In genomic region chr3R:20557415-20558105, dm6 we compare ENCODE assay signal across 1 fruit fly cellular context.
TF ChIP-seq lines count a peak whose summit lies in the region.

DPCoAC (minus strand) TSS chr3R:20557667.
CG5180 (plus strand) TSS chr3R:20557930.

TF ChIP-seq in whole organism, embryonic, 481 proteins besides CTCF, POLR2A, EP300 and RAD21 (continued from another document):
- TF ChIP-seq nerfin-2 (GFP tag; IDR thresholded peaks at IDR 0.05; lab: Robert Waterston, UW; ENCODE audit: partially characterized antibody) (peak; percentile 61), D19A (tag; optimal IDR thresholded peaks at IDR 0.05; lab: Kevin White, UChicago) (peak; percentile 43), CG17359 (tag; optimal IDR thresholded peaks at IDR 0.05; lab: Kevin White, UChicago) (peak; percentile 56), CG18599 (GFP tag; optimal IDR thresholded peaks at IDR 0.05; lab: Kevin White, UChicago) (peak; percentile 38), dimm (GFP tag; IDR thresholded peaks at IDR 0.05; lab: Robert Waterston, UW) (0 out of 2 replicates have a peak, but pooled peaks have one; percentile 19), Lpt (GFP tag; optimal IDR thresholded peaks at IDR 0.05; lab: Kevin White, UChicago) (no peak), Sry-δ (GFP tag; optimal IDR thresholded peaks at IDR 0.05; lab: Kevin White, UChicago) (peak; percentile 71), CG34224 (GFP tag; IDR thresholded peaks at IDR 0.05; lab: Robert Waterston, UW; ENCODE audit: partially characterized antibody) (peak; percentile 50), CG10959 (GFP tag; IDR thresholded peaks at IDR 0.05; lab: Robert Waterston, UW) (peak; percentile 57), Myb (GFP tag; optimal IDR thresholded peaks at IDR 0.05; lab: Kevin White, UChicago) (peak; percentile 73), row (GFP tag; IDR thresholded peaks at IDR 0.05; lab: Robert Waterston, UW) (peak; percentile 94), cas (GFP tag; IDR thresholded peaks at IDR 0.05; lab: Robert Waterston, UW) (peak; percentile 44; the same call in 1 of the 2 replicates), org-1 (GFP tag; optimal IDR thresholded peaks at IDR 0.05; lab: Kevin White, UChicago) (no peak), CG32772 (GFP tag; IDR thresholded peaks at IDR 0.05; lab: Robert Waterston, UW) (peak; percentile 57; the same call in 1 of the 2 replicates), CG17361 (GFP tag; IDR thresholded peaks at IDR 0.05; lab: Robert Waterston, UW) (peak; percentile 78), Nf-YC (tag; optimal IDR thresholded peaks at IDR 0.05; lab: Kevin White, UChicago) (peak; percentile 38), pb (GFP tag; optimal IDR thresholded peaks at IDR 0.05; lab: Kevin White, UChicago) (peak; percentile 49), CG9817 (tag; optimal IDR thresholded peaks at IDR 0.05; lab: Kevin White, UChicago) (peak; percentile 56), HLHmδ (GFP tag; optimal IDR thresholded peaks at IDR 0.05; lab: Kevin White, UChicago) (peak; percentile 8), hb (GFP tag; IDR thresholded peaks at IDR 0.05; lab: Robert Waterston, UW; ENCODE audit: partially characterized antibody) (peak; percentile 65; the same call in 2 of the 3 replicates), CG6854 (GFP tag; optimal IDR thresholded peaks at IDR 0.05; lab: Kevin White, UChicago) (peak; percentile 57), Scr (GFP tag; IDR thresholded peaks at IDR 0.05; lab: Robert Waterston, UW; ENCODE audit: partially characterized antibody) (peak; percentile 40), CG16779 (GFP tag; IDR thresholded peaks at IDR 0.05; lab: Robert Waterston, UW) (peak; percentile 79), CG1529 (GFP tag; optimal IDR thresholded peaks at IDR 0.05; lab: Kevin White, UChicago) (no peak), al (GFP tag; IDR thresholded peaks at IDR 0.05; lab: Robert Waterston, UW) (peak; percentile 65), CG14667 (GFP tag; IDR thresholded peaks at IDR 0.05; lab: Robert Waterston, UW) (peak; percentile 53; the same call in 1 of the 2 replicates), corto (GFP tag; optimal IDR thresholded peaks at IDR 0.05; lab: Kevin White, UChicago) (no peak), dysf (GFP tag; IDR thresholded peaks at IDR 0.05; lab: Robert Waterston, UW) (peak; percentile 73), sr (GFP tag; IDR thresholded peaks at IDR 0.05; lab: Robert Waterston, UW) (peak; percentile 78), bcd (GFP tag; optimal IDR thresholded peaks at IDR 0.05; lab: Kevin White, UChicago) (peak; percentile 56), Fer3 (tag; optimal IDR thresholded peaks at IDR 0.05; lab: Kevin White, UChicago) (peak; percentile 54), hkb (optimal IDR thresholded peaks at IDR 0.05; lab: Kevin White, UChicago) (no peak), hkb (GFP tag; IDR thresholded peaks at IDR 0.05; lab: Robert Waterston, UW) (no peak; the same call in 1 of the 2 replicates), CG7372 (GFP tag; IDR thresholded peaks at IDR 0.05; lab: Robert Waterston, UW) (peak; percentile 68; the same call in 1 of the 2 replicates), ftz-f1 (GFP tag; optimal IDR thresholded peaks at IDR 0.05; lab: Kevin White, UChicago) (peak; percentile 90), CG2202 (tag; optimal IDR thresholded peaks at IDR 0.05; lab: Kevin White, UChicago) (no peak), CG12219 (GFP tag; optimal IDR thresholded peaks at IDR 0.05; lab: Kevin White, UChicago) (peak; percentile 36), dm (GFP tag; optimal IDR thresholded peaks at IDR 0.05; lab: Kevin White, UChicago) (peak; percentile 67), scrt (GFP tag; optimal IDR thresholded peaks at IDR 0.05; lab: Kevin White, UChicago) (peak; percentile 47), CG2678 (tag; optimal IDR thresholded peaks at IDR 0.05; lab: Kevin White, UChicago) (peak; percentile 56), CG15601 (tag; optimal IDR thresholded peaks at IDR 0.05; lab: Kevin White, UChicago) (no peak), lov (optimal IDR thresholded peaks at IDR 0.05; lab: Kevin White, UChicago) (no peak), lov (GFP tag; IDR thresholded peaks at IDR 0.05; lab: Robert Waterston, UW) (no peak), nmo (GFP tag; optimal IDR thresholded peaks at IDR 0.05; lab: Kevin White, UChicago) (peak; percentile 51), CG1024 (GFP tag; IDR thresholded peaks at IDR 0.05; lab: Robert Waterston, UW) (peak; percentile 58; the same call in 1 of the 2 replicates), CG9797 (GFP tag; optimal IDR thresholded peaks at IDR 0.05; lab: Kevin White, UChicago) (peak; percentile 45), CG5245 (GFP tag; optimal IDR thresholded peaks at IDR 0.05; lab: Kevin White, UChicago) (peak; percentile 41), CG31365 (tag; optimal IDR thresholded peaks at IDR 0.05; lab: Kevin White, UChicago) (no peak), CG1603 (tag; optimal IDR thresholded peaks at IDR 0.05; lab: Kevin White, UChicago) (peak; percentile 89), zf30C (GFP tag; optimal IDR thresholded peaks at IDR 0.05; lab: Kevin White, UChicago) (peak; percentile 7), sima (GFP tag; optimal IDR thresholded peaks at IDR 0.05; lab: Kevin White, UChicago) (no peak), CG11723 (GFP tag; optimal IDR thresholded peaks at IDR 0.05; lab: Kevin White, UChicago) (peak; percentile 53), TFAM (GFP tag; optimal IDR thresholded peaks at IDR 0.05; lab: Kevin White, UChicago) (no peak), CG4424 (GFP tag; optimal IDR thresholded peaks at IDR 0.05; lab: Kevin White, UChicago) (peak; percentile 39), slbo (GFP tag; IDR thresholded peaks at IDR 0.05; lab: Robert Waterston, UW) (peak; percentile 93), Hr78 (GFP tag; optimal IDR thresholded peaks at IDR 0.05; lab: Kevin White, UChicago) (no peak), Oaz (GFP tag; IDR thresholded peaks at IDR 0.05; lab: Robert Waterston, UW) (peak; percentile 54; the same call in 1 of the 2 replicates), inv (GFP tag; IDR thresholded peaks at IDR 0.05; lab: Robert Waterston, UW; ENCODE audit: partially characterized antibody) (peak; percentile 60; the same call in 1 of the 2 replicates), trem (tag; optimal IDR thresholded peaks at IDR 0.05; lab: Kevin White, UChicago) (peak; percentile 37), aop (GFP tag; IDR thresholded peaks at IDR 0.05; lab: Robert Waterston, UW) (no peak), CHES-1-like (GFP tag; optimal IDR thresholded peaks at IDR 0.05; lab: Kevin White, UChicago) (peak; percentile 68), fru (optimal IDR thresholded peaks at IDR 0.05; lab: Kevin White, UChicago) (no peak), Drgx (GFP tag; IDR thresholded peaks at IDR 0.05; lab: Robert Waterston, UW) (peak; percentile 44), so (GFP tag; IDR thresholded peaks at IDR 0.05; lab: Robert Waterston, UW) (peak; percentile 53; the same call in 1 of the 3 replicates), dmrt99B (tag; optimal IDR thresholded peaks at IDR 0.05; lab: Kevin White, UChicago) (peak; percentile 52), nau (GFP tag; optimal IDR thresholded peaks at IDR 0.05; lab: Kevin White, UChicago) (no peak), hbn (GFP tag; IDR thresholded peaks at IDR 0.05; lab: Robert Waterston, UW; ENCODE audit: partially characterized antibody) (peak; percentile 49), Doc2 (GFP tag; IDR thresholded peaks at IDR 0.05; lab: Robert Waterston, UW) (no peak), CG6254 (GFP tag; optimal IDR thresholded peaks at IDR 0.05; lab: Kevin White, UChicago) (peak; percentile 12), E2f1 (GFP tag; IDR thresholded peaks at IDR 0.05; lab: Robert Waterston, UW) (peak; percentile 52), lola (GFP tag; optimal IDR thresholded peaks at IDR 0.05; lab: Kevin White, UChicago) (peak in 1 of 3 experiments; percentile 58), B-H1 (GFP tag; IDR thresholded peaks at IDR 0.05; lab: Robert Waterston, UW) (peak; percentile 10; the same call in 1 of the 3 replicates), D19B (GFP tag; optimal IDR thresholded peaks at IDR 0.05; lab: Kevin White, UChicago) (no peak), CG1233 (GFP tag; optimal IDR thresholded peaks at IDR 0.05; lab: Kevin White, UChicago) (peak; percentile 50), CG3407 (GFP tag; optimal IDR thresholded peaks at IDR 0.05; lab: Kevin White, UChicago) (no peak), CG33557 (GFP tag; optimal IDR thresholded peaks at IDR 0.05; lab: Kevin White, UChicago) (peak; percentile 16), salm (tag; optimal IDR thresholded peaks at IDR 0.05; lab: Kevin White, UChicago) (no peak), dan (GFP tag; IDR thresholded peaks at IDR 0.05; lab: Robert Waterston, UW) (no peak), CG17186 (GFP tag; optimal IDR thresholded peaks at IDR 0.05; lab: Kevin White, UChicago) (peak; percentile 71), CG7556 (GFP tag; optimal IDR thresholded peaks at IDR 0.05; lab: Kevin White, UChicago) (peak; percentile 36), dati (GFP tag; IDR thresholded peaks at IDR 0.05; lab: Robert Waterston, UW) (0 out of 2 replicates have a peak, but pooled peaks have one; percentile 23), zen2 (GFP tag; IDR thresholded peaks at IDR 0.05; lab: Robert Waterston, UW; ENCODE audit: partially characterized antibody) (0 out of 3 replicates have a peak, but pooled peaks have one; percentile 5), Mad (GFP tag; optimal IDR thresholded peaks at IDR 0.05; lab: Kevin White, UChicago) (peak; percentile 60), CG6765 (GFP tag; optimal IDR thresholded peaks at IDR 0.05; lab: Kevin White, UChicago) (no peak), CG14710 (tag; optimal IDR thresholded peaks at IDR 0.05; lab: Kevin White, UChicago) (peak; percentile 53), CG10209 (GFP tag; optimal IDR thresholded peaks at IDR 0.05; lab: Kevin White, UChicago) (peak; percentile 28), ase (GFP tag; IDR thresholded peaks at IDR 0.05; lab: Robert Waterston, UW) (no peak; the same call in 2 of the 3 replicates), jing (GFP tag; optimal IDR thresholded peaks at IDR 0.05; lab: Kevin White, UChicago) (no peak), CG5180 (GFP tag; optimal IDR thresholded peaks at IDR 0.05; lab: Kevin White, UChicago) (peak; percentile 51), CoRest (tag; optimal IDR thresholded peaks at IDR 0.05; lab: Kevin White, UChicago) (peak; percentile 73), Poxn (GFP tag; IDR thresholded peaks at IDR 0.05; lab: Robert Waterston, UW) (no peak), sob (GFP tag; IDR thresholded peaks at IDR 0.05; lab: Robert Waterston, UW) (peak; percentile 77), ara (GFP tag; IDR thresholded peaks at IDR 0.05; lab: Robert Waterston, UW) (peak; percentile 58), CG13123 (GFP tag; optimal IDR thresholded peaks at IDR 0.05; lab: Kevin White, UChicago) (peak; percentile 51), Rfx (GFP tag; IDR thresholded peaks at IDR 0.05; lab: Robert Waterston, UW) (peak; percentile 88), h (optimal IDR thresholded peaks at IDR 0.05; lab: Kevin White, UChicago) (no peak), trh (GFP tag; optimal IDR thresholded peaks at IDR 0.05; lab: Kevin White, UChicago) (no peak), CG3726 (GFP tag; IDR thresholded peaks at IDR 0.05; lab: Robert Waterston, UW) (no peak), CG13424 (tag; optimal IDR thresholded peaks at IDR 0.05; lab: Kevin White, UChicago) (peak; percentile 61), CG9727 (GFP tag; optimal IDR thresholded peaks at IDR 0.05; lab: Kevin White, UChicago) (peak; percentile 73), Dip2 (GFP tag; IDR thresholded peaks at IDR 0.05; lab: Robert Waterston, UW) (no peak), CG11247 (GFP tag; IDR thresholded peaks at IDR 0.05; lab: Robert Waterston, UW) (peak; percentile 83), run (tag; optimal IDR thresholded peaks at IDR 0.05; lab: Kevin White, UChicago) (no peak), CG34376 (GFP tag; optimal IDR thresholded peaks at IDR 0.05; lab: Kevin White, UChicago) (peak; percentile 60), CG9876 (GFP tag; optimal IDR thresholded peaks at IDR 0.05; lab: Kevin White, UChicago) (peak; percentile 85), CG10431 (GFP tag; optimal IDR thresholded peaks at IDR 0.05; lab: Kevin White, UChicago) (peak; percentile 2), CG12071 (GFP tag; optimal IDR thresholded peaks at IDR 0.05; lab: Kevin White, UChicago) (no peak), CG15073 (GFP tag; optimal IDR thresholded peaks at IDR 0.05; lab: Kevin White, UChicago) (peak; percentile 7), Spps (tag; optimal IDR thresholded peaks at IDR 0.05; lab: Kevin White, UChicago) (no peak), ash1 (GFP tag; optimal IDR thresholded peaks at IDR 0.05; lab: Kevin White, UChicago) (peak; percentile 71), gcm2 (GFP tag; optimal IDR thresholded peaks at IDR 0.05; lab: Kevin White, UChicago) (no peak), CG5953 (GFP tag; IDR thresholded peaks at IDR 0.05; lab: Robert Waterston, UW) (no peak), br (optimal IDR thresholded peaks at IDR 0.05; lab: Kevin White, UChicago) (no peak), Xrp1 (GFP tag; IDR thresholded peaks at IDR 0.05; lab: Robert Waterston, UW) (peak; percentile 57), Trl (optimal IDR thresholded peaks at IDR 0.05; lab: Kevin White, UChicago) (no peak), Trl (GFP tag; optimal IDR thresholded peaks at IDR 0.05; lab: Kevin White, UChicago) (peak; percentile 38), pho (GFP tag; optimal IDR thresholded peaks at IDR 0.05; lab: Kevin White, UChicago) (peak; percentile 70), CG15269 (tag; optimal IDR thresholded peaks at IDR 0.05; lab: Kevin White, UChicago) (peak; percentile 59), Aef1 (GFP tag; IDR thresholded peaks at IDR 0.05; lab: Robert Waterston, UW) (peak; percentile 78), CG10565 (GFP tag; optimal IDR thresholded peaks at IDR 0.05; lab: Kevin White, UChicago) (no peak), CG6272 (GFP tag; IDR thresholded peaks at IDR 0.05; lab: Robert Waterston, UW) (peak; percentile 80)
TF ChIP-seq in whole organism, embryonic: peak in this region for 363.
